Worm (Caenorhabditis elegans): Measurements from ENCODE around the gene cdh-7.

- TF ChIP-seq tab-1 (GFP tag; IDR thresholded peaks at IDR 0.05) = no peak
- TF ChIP-seq klf-2 (GFP tag; conservative IDR thresholded peaks at IDR 0.05) = no peak; the same call in 1 of the 2 replicates
These were observed 13.9 kb downstream of the cdh-7 start, which contains the start of gene rbm-28 for ce11 chrII:14856922-14857321.
